Worm (Caenorhabditis elegans) whole organism, L4 larva: Measurements from ENCODE around the gene C46F4.3.

Source experiments
- lin-39 ChIP-seq: fragments of 150-350 bp; optimal IDR thresholded peaks from 2 replicates; lab custom pipeline; 2014; ENCODE audit warnings: missing biosample characterization, missing genetic modification reagents, missing genetic modification characterization
- nhr-10 ChIP-seq: fragments of 150-350 bp; optimal IDR thresholded peaks from 2 replicates; lab custom pipeline; 2014; ENCODE audit warnings: missing biosample characterization, missing genetic modification characterization
- nhr-25 ChIP-seq: sonication (generic microtip); optimal IDR thresholded peaks from 2 replicates; lab custom pipeline; 2017; ENCODE audit warnings: missing genetic modification characterization, mild to moderate bottlenecking, missing compliant biosample characterization, antibody characterized with exemption, moderate library complexity, borderline replicate concordance; ENCODE audit not compliant: insufficient read depth

ce11 chrX:5923672-5924071 lies 11.9 kb upstream of the C46F4.3 start:
- TF ChIP-seq nhr-25 (tag; lab: Kevin White, UChicago): no peak
- no peak for TF ChIP-seq nhr-10 (tag; lab: Kevin White, UChicago)
- TF ChIP-seq lin-39 (tag; lab: Kevin White, UChicago): no peak
